Worm (Caenorhabditis elegans) whole organism, mixed stage, embryonic: ENCODE measurements around the gene sdz-38.

Experiments used
- M03D4.4 ChIP-seq: sonication (generic microtip); optimal IDR thresholded peaks from 2 replicates; lab custom pipeline; 2017; ENCODE audit warnings: mild to moderate bottlenecking, missing genetic modification characterization, missing compliant biosample characterization
- bed-3 ChIP-seq: fragments of 200-800 bp; sonication (Bioruptor generic); optimal IDR thresholded peaks from 3 replicates; lab custom pipeline; 2018; ENCODE audit warnings: mild to moderate bottlenecking, missing genetic modification characterization, moderate library complexity, missing compliant biosample characterization
- blmp-1 ChIP-seq: fragments of 150-350 bp; optimal IDR thresholded peaks from 2 replicates; lab custom pipeline; 2014; ENCODE audit warnings: missing biosample characterization, missing genetic modification characterization
- ceh-39 ChIP-seq: fragments of 150-350 bp; optimal IDR thresholded peaks from 2 replicates; lab custom pipeline; 2014; ENCODE audit warnings: missing biosample characterization, missing genetic modification characterization
- ceh-43 ChIP-seq: fragments of 200-800 bp; sonication (Bioruptor generic); optimal IDR thresholded peaks from 2 replicates; lab custom pipeline; 2018; ENCODE audit warnings: mild to moderate bottlenecking, missing genetic modification characterization, moderate library complexity, missing compliant biosample characterization
- ceh-83 ChIP-seq: fragments of 200-800 bp; sonication (Bioruptor generic); optimal IDR thresholded peaks from 2 replicates; lab custom pipeline; 2018; ENCODE audit warnings: mild to moderate bottlenecking, missing genetic modification characterization, missing compliant biosample characterization
- ces-1 ChIP-seq: fragments of 150-350 bp; optimal IDR thresholded peaks from 2 replicates; lab custom pipeline; 2014; ENCODE audit warnings: missing biosample characterization, missing genetic modification reagents, missing genetic modification characterization
- cnd-1 ChIP-seq: fragments of 200-800 bp; sonication (Bioruptor generic); optimal IDR thresholded peaks from 2 replicates; lab custom pipeline; 2018; ENCODE audit warnings: mild to moderate bottlenecking, missing genetic modification characterization, missing compliant biosample characterization
- drap-1 ChIP-seq: fragments of 200-800 bp; sonication (Bioruptor generic); optimal IDR thresholded peaks from 3 replicates; lab custom pipeline; 2018; ENCODE audit warnings: mild to moderate bottlenecking, missing genetic modification characterization, missing compliant biosample characterization
- elt-3 ChIP-seq: fragments of 150-350 bp; optimal IDR thresholded peaks from 2 replicates; lab custom pipeline; 2014; ENCODE audit warnings: missing biosample characterization, missing genetic modification characterization
- flh-1 ChIP-seq: fragments of 200-800 bp; sonication (Bioruptor generic); optimal IDR thresholded peaks from 2 replicates; lab custom pipeline; 2018; ENCODE audit warnings: mild to moderate bottlenecking, missing genetic modification characterization, moderate library complexity, missing compliant biosample characterization
- ham-2 ChIP-seq: fragments of 200-800 bp; sonication (Bioruptor generic); optimal IDR thresholded peaks from 2 replicates; lab custom pipeline; 2018; ENCODE audit warnings: mild to moderate bottlenecking, missing genetic modification characterization, missing compliant biosample characterization
- lin-13 ChIP-seq: fragments of 150-350 bp; optimal IDR thresholded peaks from 2 replicates; lab custom pipeline; 2014; ENCODE audit warnings: missing biosample characterization, missing genetic modification characterization
- lin-32 ChIP-seq: fragments of 200-800 bp; sonication (Bioruptor generic); optimal IDR thresholded peaks from 2 replicates; lab custom pipeline; 2018; ENCODE audit warnings: mild to moderate bottlenecking, missing genetic modification characterization, missing compliant biosample characterization
- lsy-2 ChIP-seq: fragments of 150-350 bp; optimal IDR thresholded peaks from 2 replicates; lab custom pipeline; 2014; ENCODE audit warnings: missing biosample characterization, missing genetic modification characterization
- mab-5 ChIP-seq: fragments of 150-350 bp; optimal IDR thresholded peaks from 2 replicates; lab custom pipeline; 2014; ENCODE audit warnings: missing biosample characterization, missing genetic modification characterization
- mls-2 ChIP-seq: sonication (generic microtip); optimal IDR thresholded peaks from 2 replicates; lab custom pipeline; 2016; ENCODE audit warnings: mild to moderate bottlenecking, missing genetic modification characterization, moderate library complexity, missing compliant biosample characterization
- nhr-12 ChIP-seq: fragments of 150-350 bp; optimal IDR thresholded peaks from 2 replicates; lab custom pipeline; 2014; ENCODE audit warnings: missing biosample characterization, missing genetic modification characterization
- nhr-2 ChIP-seq: fragments of 150-350 bp; optimal IDR thresholded peaks from 2 replicates; lab custom pipeline; 2014; ENCODE audit warnings: missing biosample characterization, missing genetic modification characterization
- nhr-237 ChIP-seq: fragments of 150-350 bp; optimal IDR thresholded peaks from 2 replicates; lab custom pipeline; 2014; ENCODE audit warnings: missing biosample characterization, missing genetic modification characterization
- nhr-28 ChIP-seq: fragments of 150-350 bp; optimal IDR thresholded peaks from 2 replicates; lab custom pipeline; 2014; ENCODE audit warnings: missing biosample characterization, missing genetic modification characterization
- nhr-76 ChIP-seq: sonication (generic microtip); optimal IDR thresholded peaks from 2 replicates; lab custom pipeline; 2017; ENCODE audit warnings: missing biosample characterization, missing genetic modification characterization
- pha-4 ChIP-seq: fragments of 150-350 bp; optimal IDR thresholded peaks from 2 replicates; lab custom pipeline; 2018; ENCODE audit warnings: missing biosample characterization, missing genetic modification reagents, missing genetic modification characterization
- snpc-4 ChIP-seq: fragments of 150-350 bp; optimal IDR thresholded peaks from 2 replicates; lab custom pipeline; 2014; ENCODE audit warnings: missing biosample characterization, missing genetic modification characterization
- unc-120 ChIP-seq: sonication (generic microtip); optimal IDR thresholded peaks from 2 replicates; lab custom pipeline; 2017; ENCODE audit warnings: missing genetic modification characterization, missing compliant biosample characterization; ENCODE audit not compliant: poor library complexity, severe bottlenecking
- unc-39 ChIP-seq: fragments of 150-350 bp; optimal IDR thresholded peaks from 2 replicates; lab custom pipeline; 2014; ENCODE audit warnings: missing biosample characterization, missing genetic modification characterization
- unc-62 ChIP-seq: fragments of 150-350 bp; optimal IDR thresholded peaks from 2 replicates; lab custom pipeline; 2014; ENCODE audit warnings: missing biosample characterization, missing genetic modification reagents, missing genetic modification characterization
- zip-8 ChIP-seq: fragments of 150-350 bp; optimal IDR thresholded peaks from 2 replicates; lab custom pipeline; 2014; ENCODE audit warnings: missing biosample characterization, missing genetic modification characterization
- ztf-11 ChIP-seq: fragments of 150-350 bp; optimal IDR thresholded peaks from 2 replicates; lab custom pipeline; 2014; ENCODE audit warnings: missing biosample characterization, missing genetic modification characterization

sdz-38 gene

ce11 chrII:10001065-10001464 is 19.4 kb upstream of the sdz-38 start, which contains the start of gene nlt-1:
nlt-1 (minus strand) TSS chrII:10001142.
- no peak for TF ChIP-seq flh-1 (GFP tag; lab: Kevin White, UChicago)
- no peak for TF ChIP-seq ceh-43 (GFP tag; lab: Kevin White, UChicago)
- TF ChIP-seq unc-39 (tag; lab: Kevin White, UChicago): no peak
- TF ChIP-seq blmp-1: no peak
- TF ChIP-seq M03D4.4 (tag; lab: Kevin White, UChicago): no peak
- TF ChIP-seq ceh-39: no peak
- TF ChIP-seq ham-2 (GFP tag; lab: Kevin White, UChicago): no peak
- TF ChIP-seq unc-120 (tag; lab: Kevin White, UChicago): no peak
- no peak for TF ChIP-seq ztf-11 (tag; lab: Kevin White, UChicago)
- TF ChIP-seq drap-1 (GFP tag; lab: Kevin White, UChicago): no peak
- TF ChIP-seq snpc-4: no peak
- no peak for TF ChIP-seq zip-8 (tag; lab: Kevin White, UChicago)
- TF ChIP-seq ces-1 (GFP tag; lab: Kevin White, UChicago): no peak
- TF ChIP-seq nhr-12 (tag; lab: Kevin White, UChicago): no peak

- TF ChIP-seq drap-1 (GFP tag; lab: Kevin White, UChicago) (no peak), blmp-1 (no peak), nhr-237 (no peak), mab-5 (tag; lab: Kevin White, UChicago) (no peak), nhr-28 (tag; lab: Kevin White, UChicago) (no peak), M03D4.4 (tag; lab: Kevin White, UChicago) (no peak), lin-32 (no peak), zip-8 (tag; lab: Kevin White, UChicago) (no peak), bed-3 (GFP tag; lab: Kevin White, UChicago) (no peak)
- TF ChIP-seq, all 35 proteins: peak for 0
Observed at ce11 chrII:9994679-9995078, 13.0 kb upstream of the sdz-38 start.

ce11 chrII:9992474-9992873 is 10.8 kb upstream of the sdz-38 start:
- TF ChIP-seq unc-62 (GFP tag; lab: Kevin White, UChicago): no peak
- peak; percentile 59 for TF ChIP-seq ces-1 (GFP tag; lab: Kevin White, UChicago)
- TF ChIP-seq, all 35 proteins: peak for 1

DNA sequence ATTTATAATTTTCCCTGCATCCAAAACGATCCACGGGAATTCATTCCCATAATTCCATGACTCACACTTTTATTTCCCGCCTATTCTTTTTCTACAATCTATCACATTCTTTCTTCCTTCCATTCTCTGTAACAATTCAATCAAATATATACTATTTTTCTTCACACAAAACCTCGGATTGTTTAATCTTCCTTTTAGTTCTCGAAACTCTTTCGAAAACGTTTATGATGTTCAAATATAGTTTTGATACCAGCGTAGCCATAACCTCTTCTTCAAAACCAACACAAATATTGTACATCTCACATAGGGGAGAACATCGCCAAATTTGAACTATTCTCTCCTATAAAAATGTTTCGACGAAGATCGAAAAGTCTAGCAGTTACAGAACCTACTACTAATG is 9.2 kb upstream of the sdz-38 start, which contains the start of gene lec-3:
TSS of gene lec-3 (plus strand) at position 301 of the 400 bp plus-strand sequence.
- TF ChIP-seq nhr-76 (tag; lab: Kevin White, UChicago) (no peak), lin-32 (no peak), elt-3 (no peak), ztf-11 (tag; lab: Kevin White, UChicago) (no peak), pha-4 (no peak), drap-1 (GFP tag; lab: Kevin White, UChicago) (no peak), nhr-12 (tag; lab: Kevin White, UChicago) (no peak), zip-8 (tag; lab: Kevin White, UChicago) (no peak), ces-1 (GFP tag; lab: Kevin White, UChicago) (no peak), unc-120 (tag; lab: Kevin White, UChicago) (no peak), lsy-2 (tag; lab: Kevin White, UChicago) (no peak), nhr-2 (tag; lab: Kevin White, UChicago) (no peak), snpc-4 (no peak), mls-2 (no peak), ceh-83 (GFP tag; lab: Kevin White, UChicago) (no peak), lin-13 (tag; lab: Kevin White, UChicago) (no peak), blmp-1 (no peak), nhr-28 (tag; lab: Kevin White, UChicago) (no peak)

ce11 chrII:9989533-9989932 is 7.9 kb upstream of the sdz-38 start:
- TF ChIP-seq flh-1 (GFP tag; lab: Kevin White, UChicago): no peak
- TF ChIP-seq nhr-237: no peak
- no peak for TF ChIP-seq lin-32
- no peak for TF ChIP-seq M03D4.4 (tag; lab: Kevin White, UChicago)

DNA sequence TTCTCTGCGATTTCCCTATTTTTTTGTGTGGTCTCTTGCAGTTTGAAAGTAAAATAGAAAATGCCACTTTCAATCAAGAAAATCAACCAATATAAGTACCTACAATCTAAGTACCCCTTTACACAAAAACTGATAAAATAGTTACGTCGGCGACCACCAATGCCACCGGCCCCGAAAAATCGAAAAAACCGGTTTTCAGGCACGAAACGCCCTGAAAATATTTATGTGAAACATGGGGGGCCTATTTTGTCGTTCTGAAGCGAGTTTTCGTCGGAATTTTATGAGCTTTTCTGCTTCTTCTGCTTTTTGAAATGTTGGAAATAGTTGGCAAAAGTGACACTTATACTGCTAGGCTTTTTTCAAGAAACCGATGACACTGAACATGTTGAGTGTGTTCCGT is 7.0 kb upstream of the sdz-38 start:
- no peak for TF ChIP-seq cnd-1 (tag; lab: Kevin White, UChicago)
